Worm (Caenorhabditis elegans) whole organism, young adult: Measurements from ENCODE around the gene gcc-2.

Experiments used
- B0035.1 ChIP-seq: sonication (generic microtip); optimal IDR thresholded peaks from 2 replicates; lab custom pipeline; 2016; ENCODE audit warnings: missing genetic modification characterization, mild to moderate bottlenecking, missing compliant biosample characterization, missing genotype, missing genetic modification reagents
- B0336.3 ChIP-seq: fragments of 200-800 bp; sonication (Bioruptor generic); IDR thresholded peaks from 2 replicates; pipeline ENCODE4 v1.3.6; 2022; ENCODE audit warnings: missing genetic modification characterization, missing compliant biosample characterization
- F23B12.7 ChIP-seq: sonication (generic microtip); optimal IDR thresholded peaks from 2 replicates; lab custom pipeline; 2017; ENCODE audit warnings: missing genetic modification characterization, mild to moderate bottlenecking, missing compliant biosample characterization, antibody characterized with exemption, moderate library complexity; ENCODE audit not compliant: insufficient read depth
- F33H1.4 ChIP-seq: fragments of 200-800 bp; sonication (Bioruptor generic); IDR thresholded peaks from 2 replicates; pipeline ENCODE4 v1.3.6; 2022; ENCODE audit warnings: missing genetic modification reagents, missing genetic modification characterization, missing compliant biosample characterization
- K12H6.12 ChIP-seq: fragments of 200-800 bp; sonication (Bioruptor generic); optimal IDR thresholded peaks from 2 replicates; lab custom pipeline; 2018; ENCODE audit warnings: mild to moderate bottlenecking, missing genetic modification characterization, missing compliant biosample characterization
- T26A5.8 ChIP-seq: sonication (generic microtip); optimal IDR thresholded peaks from 2 replicates; lab custom pipeline; 2016; ENCODE audit warnings: missing genetic modification characterization, missing compliant biosample characterization
- Y53G8AR.9 ChIP-seq: fragments of 200-800 bp; sonication (Bioruptor generic); conservative IDR thresholded peaks from 2 replicates; pipeline ENCODE4 v1.3.6; 2022; ENCODE audit warnings: missing genetic modification reagents, missing genetic modification characterization, missing compliant biosample characterization
- Y56A3A.18 ChIP-seq: fragments of 200-800 bp; sonication (Bioruptor generic); IDR thresholded peaks from 2 replicates; pipeline ENCODE4 v1.3.6; 2022; ENCODE audit warnings: missing genetic modification reagents, missing genetic modification characterization, missing compliant biosample characterization
- Y67H2A.10 ChIP-seq: fragments of 200-800 bp; sonication (Bioruptor generic); conservative IDR thresholded peaks from 2 replicates; pipeline ENCODE4 v1.3.6; 2022; ENCODE audit warnings: missing genetic modification reagents, missing genetic modification characterization, missing compliant biosample characterization
- Y95B8A.8 ChIP-seq: fragments of 200-800 bp; sonication (Bioruptor generic); IDR thresholded peaks from 2 replicates; pipeline ENCODE4 v1.3.6; 2022; ENCODE audit warnings: missing genetic modification reagents, missing genetic modification characterization, missing compliant biosample characterization
- aptf-3 ChIP-seq: fragments of 200-800 bp; sonication (Bioruptor generic); IDR thresholded peaks from 2 replicates; pipeline ENCODE4 v1.3.6; 2022; ENCODE audit warnings: missing genetic modification characterization, missing compliant biosample characterization
- atf-7 ChIP-seq: sonication (generic microtip); optimal IDR thresholded peaks from 2 replicates; lab custom pipeline; 2017; ENCODE audit warnings: mild to moderate bottlenecking, missing genetic modification characterization, missing compliant biosample characterization
- attf-5 ChIP-seq: fragments of 200-800 bp; sonication (Bioruptor generic); optimal IDR thresholded peaks from 2 replicates; lab custom pipeline; 2018; ENCODE audit warnings: mild to moderate bottlenecking, missing genetic modification characterization, missing compliant biosample characterization
- bed-2 ChIP-seq: fragments of 200-800 bp; sonication (Bioruptor generic); IDR thresholded peaks from 2 replicates; pipeline ENCODE4 v1.3.6; 2022; ENCODE audit warnings: missing genetic modification reagents, missing genetic modification characterization, missing compliant biosample characterization
- ccch-3 ChIP-seq: fragments of 200-800 bp; sonication (Bioruptor generic); optimal IDR thresholded peaks from 2 replicates; lab custom pipeline; 2018; ENCODE audit warnings: mild to moderate bottlenecking, missing genetic modification characterization, missing compliant biosample characterization
- cebp-2 ChIP-seq: fragments of 200-800 bp; sonication (Bioruptor generic); IDR thresholded peaks from 2 replicates; pipeline ENCODE4 v1.3.6; 2022; ENCODE audit warnings: missing genetic modification characterization, missing compliant biosample characterization
- ceh-100 ChIP-seq: fragments of 200-800 bp; sonication (Bioruptor generic); IDR thresholded peaks from 2 replicates; pipeline ENCODE4 v1.3.6; 2022; ENCODE audit warnings: missing genetic modification reagents, missing genetic modification characterization, missing compliant biosample characterization
- ceh-79 ChIP-seq: sonication (generic microtip); optimal IDR thresholded peaks from 2 replicates; lab custom pipeline; 2017; ENCODE audit warnings: mild to moderate bottlenecking, missing genetic modification characterization, missing compliant biosample characterization
- ceh-91 ChIP-seq: fragments of 200-800 bp; sonication (Bioruptor generic); IDR thresholded peaks from 2 replicates; pipeline ENCODE4 v1.3.6; 2022; ENCODE audit warnings: missing genetic modification reagents, missing genetic modification characterization, missing compliant biosample characterization
- dpl-1 ChIP-seq: fragments of 150-350 bp; optimal IDR thresholded peaks from 2 replicates; lab custom pipeline; 2014; ENCODE audit warnings: missing biosample characterization, missing genetic modification reagents, missing genetic modification characterization
- fkh-3 ChIP-seq: sonication (generic microtip); optimal IDR thresholded peaks from 2 replicates; lab custom pipeline; 2016; ENCODE audit warnings: mild to moderate bottlenecking, missing genetic modification characterization, missing compliant biosample characterization
- gei-17 ChIP-seq: fragments of 200-800 bp; sonication (Bioruptor generic); optimal IDR thresholded peaks from 2 replicates; lab custom pipeline; 2018; ENCODE audit warnings: mild to moderate bottlenecking, missing genetic modification characterization, missing compliant biosample characterization
- him-1 ChIP-seq: sonication (generic microtip); optimal IDR thresholded peaks from 2 replicates; lab custom pipeline; 2016; ENCODE audit warnings: missing genotype, missing genetic modification reagents, missing genetic modification characterization, missing compliant biosample characterization
- hlh-12 ChIP-seq: sonication (generic microtip); optimal IDR thresholded peaks from 2 replicates; lab custom pipeline; 2016; ENCODE audit warnings: missing genetic modification characterization, missing compliant biosample characterization
- hmg-1.2 ChIP-seq: fragments of 200-800 bp; sonication (Bioruptor generic); IDR thresholded peaks from 2 replicates; pipeline ENCODE4 v1.3.6; 2022; ENCODE audit warnings: missing genetic modification reagents, missing genetic modification characterization, missing compliant biosample characterization
- hrde-1 ChIP-seq: sonication (generic microtip); optimal IDR thresholded peaks from 2 replicates; lab custom pipeline; 2016; ENCODE audit warnings: missing genetic modification characterization, mild to moderate bottlenecking, missing compliant biosample characterization, moderate library complexity, missing genotype, missing genetic modification reagents, borderline replicate concordance
- hsf-1 ChIP-seq: fragments of 200-800 bp; sonication (Bioruptor generic); IDR thresholded peaks from 2 replicates; pipeline ENCODE4 v1.3.6; 2022; ENCODE audit warnings: missing genetic modification reagents, missing genetic modification characterization, missing compliant biosample characterization
- let-526 ChIP-seq: fragments of 200-800 bp; sonication (Bioruptor generic); IDR thresholded peaks from 2 replicates; pipeline ENCODE4 v1.3.6; 2022; ENCODE audit warnings: missing genetic modification reagents, missing genetic modification characterization, missing compliant biosample characterization
- lin-26 ChIP-seq: fragments of 200-800 bp; sonication (Bioruptor generic); IDR thresholded peaks from 2 replicates; pipeline ENCODE4 v1.3.6; 2022; ENCODE audit warnings: missing genetic modification reagents, missing genetic modification characterization, missing compliant biosample characterization
- lin-35 ChIP-seq, 3 experiments: fragments of 150-350 bp in 2 of 3; sonication (generic microtip) in 1 of 3; optimal IDR thresholded peaks; 2 replicates each; lab custom pipeline; 2014 to 2018; ENCODE audit warnings: missing biosample characterization in 3 of 3, missing genetic modification characterization in 3 of 3, missing genetic modification reagents in 3 of 3
- madf-3 ChIP-seq: fragments of 200-800 bp; sonication (Bioruptor generic); IDR thresholded peaks from 2 replicates; pipeline ENCODE4 v1.3.6; 2022; ENCODE audit warnings: missing genetic modification reagents, missing genetic modification characterization, missing compliant biosample characterization
- madf-6 ChIP-seq: fragments of 200-800 bp; sonication (Bioruptor generic); IDR thresholded peaks from 2 replicates; pipeline ENCODE4 v1.3.6; 2022; ENCODE audit warnings: missing genetic modification reagents, missing genetic modification characterization, missing compliant biosample characterization
- madf-8 ChIP-seq: fragments of 200-800 bp; sonication (Bioruptor generic); conservative IDR thresholded peaks from 2 replicates; pipeline ENCODE4 v1.3.6; 2022; ENCODE audit warnings: missing genetic modification reagents, missing genetic modification characterization, missing compliant biosample characterization
- mes-4 ChIP-seq: sonication (generic microtip); optimal IDR thresholded peaks from 2 replicates; lab custom pipeline; 2016; ENCODE audit warnings: missing genotype, missing genetic modification characterization, missing compliant biosample characterization
- nhr-80 ChIP-seq: sonication (generic microtip); optimal IDR thresholded peaks from 2 replicates; lab custom pipeline; 2016; ENCODE audit warnings: missing genetic modification characterization, missing compliant biosample characterization
- sea-2 ChIP-seq: fragments of 200-800 bp; sonication (Bioruptor generic); IDR thresholded peaks from 2 replicates; pipeline ENCODE4 v1.3.6; 2022; ENCODE audit warnings: missing genetic modification characterization, missing compliant biosample characterization
- snpc-1.1 ChIP-seq: sonication (generic microtip); optimal IDR thresholded peaks from 2 replicates; lab custom pipeline; 2017; ENCODE audit warnings: missing genetic modification characterization, mild to moderate bottlenecking, missing compliant biosample characterization, antibody characterized with exemption, moderate library complexity, missing genotype, missing genetic modification reagents; ENCODE audit not compliant: insufficient read depth
- snpc-3.4 ChIP-seq: sonication (generic microtip); optimal IDR thresholded peaks from 2 replicates; lab custom pipeline; 2017; ENCODE audit warnings: missing genetic modification characterization, mild to moderate bottlenecking, missing compliant biosample characterization, antibody characterized with exemption, moderate library complexity, missing genotype, missing genetic modification reagents
- sptf-2 ChIP-seq: fragments of 200-800 bp; sonication (Bioruptor generic); optimal IDR thresholded peaks from 2 replicates; lab custom pipeline; 2018; ENCODE audit warnings: mild to moderate bottlenecking, missing genetic modification characterization, missing compliant biosample characterization
- tlf-1 ChIP-seq: fragments of 200-800 bp; sonication (Bioruptor generic); optimal IDR thresholded peaks from 2 replicates; lab custom pipeline; 2018; ENCODE audit warnings: mild to moderate bottlenecking, missing genetic modification characterization, missing compliant biosample characterization
- unc-62 ChIP-seq: fragments of 150-350 bp; optimal IDR thresholded peaks from 2 replicates; lab custom pipeline; 2014; ENCODE audit warnings: missing biosample characterization, missing genetic modification reagents, missing genetic modification characterization
- xnd-1 ChIP-seq: sonication (generic microtip); optimal IDR thresholded peaks from 2 replicates; lab custom pipeline; 2016; ENCODE audit warnings: missing genotype, missing genetic modification reagents, missing genetic modification characterization, missing compliant biosample characterization
- ztf-18 ChIP-seq: sonication (generic microtip); optimal IDR thresholded peaks from 2 replicates; lab custom pipeline; 2016; ENCODE audit warnings: missing genotype, mild to moderate bottlenecking, missing genetic modification characterization, missing compliant biosample characterization
- ztf-25 ChIP-seq: fragments of 200-800 bp; sonication (Bioruptor generic); IDR thresholded peaks from 2 replicates; pipeline ENCODE4 v1.3.6; 2022; ENCODE audit warnings: missing genetic modification reagents, missing genetic modification characterization, missing compliant biosample characterization
- ztf-6 ChIP-seq: fragments of 200-800 bp; sonication (Bioruptor generic); IDR thresholded peaks from 2 replicates; pipeline ENCODE4 v1.3.6; 2022; ENCODE audit warnings: missing genetic modification reagents, missing genetic modification characterization, missing compliant biosample characterization

The gcc-2 gene

DNA sequence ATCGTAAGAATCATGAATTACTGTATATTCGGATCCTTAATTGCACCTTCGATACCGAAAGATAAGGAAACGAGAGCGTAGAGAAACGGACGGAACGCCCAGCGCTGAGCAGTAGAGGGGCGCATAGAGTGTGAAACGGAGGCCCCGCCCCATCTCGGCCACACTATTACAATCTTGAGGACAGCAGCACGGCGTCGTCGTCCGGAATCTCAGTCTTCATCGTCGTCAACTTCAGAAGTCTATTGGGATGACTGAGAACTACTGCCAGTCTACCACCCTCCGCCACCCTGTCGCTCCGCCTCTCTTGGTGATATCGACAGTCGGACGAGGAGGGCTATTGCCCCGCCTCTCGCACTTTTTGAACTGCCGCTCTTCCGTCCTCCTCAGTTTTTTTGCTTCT, 2.8 kb upstream of the gcc-2 start (continued):
- no peak for TF ChIP-seq F23B12.7 (tag; lab: Kevin White, UChicago)
- no peak for TF ChIP-seq sptf-2 (GFP tag; lab: Kevin White, UChicago)

ce11 chrIII:9760184-9760583, 1.8 kb downstream of the gcc-2 start:
- TF ChIP-seq atf-7 (no peak), Y53G8AR.9 (GFP tag; lab: Robert Waterston, UW) (0 out of 2 replicates have a peak, but pooled peaks have one; percentile 18), xnd-1 (tag; lab: Kevin White, UChicago) (no peak), madf-8 (GFP tag; lab: Robert Waterston, UW) (0 out of 2 replicates have a peak, but pooled peaks have one; percentile 23), unc-62 (GFP tag; lab: Kevin White, UChicago) (no peak), madf-6 (GFP tag; lab: Robert Waterston, UW) (peak; percentile 49), lin-35 (GFP tag; optimal IDR thresholded peaks at IDR 0.05; lab: Kevin White, UChicago) (no peak), ztf-6 (GFP tag; lab: Robert Waterston, UW) (no peak), aptf-3 (GFP tag; lab: Robert Waterston, UW) (no peak), tlf-1 (no peak), ceh-100 (GFP tag; lab: Robert Waterston, UW) (peak; percentile 46; the same call in 1 of the 2 replicates), hmg-1.2 (GFP tag; lab: Robert Waterston, UW) (peak; percentile 15; the same call in 1 of the 2 replicates), hrde-1 (tag; lab: Kevin White, UChicago) (peak; percentile 75), Y95B8A.8 (GFP tag; lab: Robert Waterston, UW) (peak; percentile 35; the same call in 1 of the 2 replicates), B0336.3 (GFP tag; lab: Robert Waterston, UW) (peak; percentile 51; the same call in 1 of the 2 replicates), cebp-2 (0 out of 2 replicates have a peak, but pooled peaks have one; percentile 21), Y56A3A.18 (GFP tag; lab: Robert Waterston, UW) (no peak), dpl-1 (GFP tag; lab: Kevin White, UChicago) (no peak), lin-26 (GFP tag; lab: Robert Waterston, UW) (peak; percentile 38; the same call in 1 of the 2 replicates), ztf-25 (0 out of 2 replicates have a peak, but pooled peaks have one; percentile 36), snpc-3.4 (tag; lab: Kevin White, UChicago) (no peak), hsf-1 (GFP tag; lab: Robert Waterston, UW) (0 out of 2 replicates have a peak, but pooled peaks have one; percentile 58), attf-5 (GFP tag; lab: Kevin White, UChicago) (no peak), madf-3 (GFP tag; lab: Robert Waterston, UW) (peak; percentile 44; the same call in 1 of the 2 replicates), F33H1.4 (GFP tag; lab: Robert Waterston, UW) (no peak), bed-2 (GFP tag; lab: Robert Waterston, UW) (no peak), snpc-1.1 (no peak), mes-4 (tag; lab: Kevin White, UChicago) (no peak), ceh-79 (tag; lab: Kevin White, UChicago) (peak; percentile 47), sea-2 (GFP tag; lab: Robert Waterston, UW) (no peak)
- TF ChIP-seq, all 124 proteins: peak for 14

DNA sequence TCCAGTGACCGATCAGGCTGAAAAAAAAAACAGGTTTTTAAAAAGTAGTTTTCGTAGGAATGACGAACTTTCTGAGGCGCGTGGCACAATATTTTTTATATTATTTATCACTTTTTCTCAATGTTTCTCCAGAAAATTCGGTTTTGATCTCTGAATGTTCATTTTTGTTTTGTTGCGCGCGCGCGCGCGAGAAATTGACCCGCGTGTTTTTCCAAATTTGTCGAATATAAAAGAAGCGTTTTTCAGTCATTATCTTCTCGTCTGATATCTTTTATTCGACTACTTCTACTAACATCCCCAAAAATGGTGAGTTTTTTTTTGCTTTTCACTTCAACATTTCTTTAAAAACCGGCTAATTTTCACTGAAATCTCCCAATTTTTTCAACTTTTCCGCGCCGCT, 3.1 kb downstream of the gcc-2 start, which contains the start of gene rmd-1:
Gene rmd-1, plus strand, starts transcription at position 247 of the 400 bp plus-strand sequence.
- TF ChIP-seq let-526 (GFP tag; lab: Robert Waterston, UW) = no peak
- no peak for TF ChIP-seq attf-5 (GFP tag; lab: Kevin White, UChicago)
- TF ChIP-seq Y67H2A.10 (GFP tag; lab: Robert Waterston, UW) = no peak
- TF ChIP-seq F23B12.7 (tag; lab: Kevin White, UChicago) = no peak
- no peak for TF ChIP-seq sptf-2 (GFP tag; lab: Kevin White, UChicago)
- 0 out of 2 replicates have a peak, but pooled peaks have one; percentile 40 for TF ChIP-seq Y95B8A.8 (GFP tag; lab: Robert Waterston, UW)
- TF ChIP-seq madf-6 (GFP tag; lab: Robert Waterston, UW) = peak; percentile 96
- TF ChIP-seq F33H1.4 (GFP tag; lab: Robert Waterston, UW) = peak; percentile 72
- no peak for TF ChIP-seq ccch-3 (GFP tag; lab: Kevin White, UChicago)
- TF ChIP-seq him-1 (tag; lab: Kevin White, UChicago) = no peak
- no peak for TF ChIP-seq hlh-12 (tag; lab: Kevin White, UChicago)
- TF ChIP-seq ztf-18 (tag; lab: Kevin White, UChicago) = peak; percentile 2
- TF ChIP-seq K12H6.12 (tag; lab: Kevin White, UChicago) = no peak
- TF ChIP-seq fkh-3 (tag; lab: Kevin White, UChicago) = no peak
- TF ChIP-seq nhr-80 (tag; lab: Kevin White, UChicago) = no peak
- TF ChIP-seq B0035.1 (tag; lab: Kevin White, UChicago) = no peak
- peak; percentile 52; the same call in 1 of the 2 replicates for TF ChIP-seq ceh-91 (GFP tag; lab: Robert Waterston, UW)
- TF ChIP-seq gei-17 (GFP tag; lab: Kevin White, UChicago) = no peak
- peak; percentile 79 for TF ChIP-seq dpl-1 (GFP tag; lab: Kevin White, UChicago)
- TF ChIP-seq T26A5.8 (tag; lab: Kevin White, UChicago) = no peak
